Worm (Caenorhabditis elegans): ENCODE data around the gene T16A1.10.

DNA sequence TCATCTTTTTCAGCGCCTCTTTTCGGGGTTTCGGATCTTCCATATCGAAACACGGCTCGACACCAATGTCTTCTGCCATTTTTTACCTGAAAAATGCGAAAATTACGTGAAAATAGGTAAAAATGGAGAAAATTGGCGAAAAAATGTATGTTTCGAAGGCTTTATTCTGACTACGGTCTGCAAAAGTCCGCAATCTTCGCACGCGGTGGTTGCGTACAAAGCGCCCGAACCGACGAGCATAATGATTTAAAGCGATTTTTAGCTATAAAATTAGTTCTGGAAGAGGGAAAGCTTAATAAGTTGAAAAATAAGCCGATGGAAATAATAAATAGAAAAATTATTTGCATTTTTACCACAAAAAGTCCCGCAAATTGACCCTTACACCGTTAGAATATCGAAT is 32.9 kb downstream of the T16A1.10 start, which contains the start of gene F07E5.5:
- TF ChIP-seq fkh-2 (tag; optimal IDR thresholded peaks at IDR 0.05): no peak
- no peak for TF ChIP-seq mdl-1 (tag; optimal IDR thresholded peaks at IDR 0.05)
- no peak for TF ChIP-seq jun-1 (tag; optimal IDR thresholded peaks at IDR 0.05)
- peak; percentile 40 for TF ChIP-seq lin-15B (tag; optimal IDR thresholded peaks at IDR 0.05)
- TF ChIP-seq unc-39 (tag; optimal IDR thresholded peaks at IDR 0.05): no peak
